Worm (Caenorhabditis elegans): Measurements from ENCODE around the gene acdh-9.

DNA sequence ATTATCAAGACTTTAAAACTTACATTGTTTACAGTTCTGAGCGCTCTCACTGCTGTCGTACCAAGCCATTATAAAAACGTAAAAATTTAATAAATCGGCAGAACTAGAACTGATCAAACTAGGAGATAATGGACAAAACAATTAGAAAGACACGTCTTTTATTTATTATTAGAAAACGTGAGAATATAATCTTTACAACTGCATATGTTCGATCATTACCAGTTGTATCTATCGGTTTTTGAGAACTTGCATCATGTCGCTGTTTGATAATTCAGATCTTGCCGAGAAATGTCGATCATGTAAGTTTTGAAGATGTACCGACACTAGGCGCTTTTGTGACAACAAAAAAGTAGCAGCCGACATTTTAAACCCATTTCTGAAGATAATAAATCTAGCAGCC lies 2.8 kb downstream of the acdh-9 start, which contains the start of gene F28A10.7:
- TF ChIP-seq tbx-2 (tag; optimal IDR thresholded peaks at IDR 0.05) (no peak), snpc-4 (tag; optimal IDR thresholded peaks at IDR 0.05) (no peak), ceh-28 (tag; optimal IDR thresholded peaks at IDR 0.05) (no peak), egl-5 (tag; optimal IDR thresholded peaks at IDR 0.05) (no peak), lin-39 (tag; optimal IDR thresholded peaks at IDR 0.05) (no peak), fkh-10 (GFP tag; optimal IDR thresholded peaks at IDR 0.05) (no peak), nhr-76 (tag; optimal IDR thresholded peaks at IDR 0.05) (no peak)

All from whole organism, L3 larva.